Worm (Caenorhabditis elegans) whole organism, late embryonic: Measurements from ENCODE around the gene ZK154.1.

Experiments used
- C38D4.7 ChIP-seq: fragments of 200-800 bp; sonication (Bioruptor generic); optimal IDR thresholded peaks from 2 replicates; lab custom pipeline; 2018; ENCODE audit warnings: mild to moderate bottlenecking, missing genetic modification characterization, moderate library complexity, missing compliant biosample characterization
- F13H6.1 ChIP-seq: sonication (generic microtip); optimal IDR thresholded peaks from 2 replicates; lab custom pipeline; 2016; ENCODE audit warnings: missing genetic modification characterization, missing compliant biosample characterization
- K02D7.2 ChIP-seq: sonication (generic microtip); optimal IDR thresholded peaks from 2 replicates; lab custom pipeline; 2017; ENCODE audit warnings: mild to moderate bottlenecking, missing genetic modification characterization, missing compliant biosample characterization
- K09A11.1 ChIP-seq: sonication (generic microtip); optimal IDR thresholded peaks from 2 replicates; lab custom pipeline; 2017; ENCODE audit warnings: antibody characterized with exemption, mild to moderate bottlenecking, missing genetic modification characterization, missing compliant biosample characterization; ENCODE audit not compliant: insufficient read depth
- T23F11.4 ChIP-seq: fragments of 200-800 bp; sonication (Bioruptor generic); optimal IDR thresholded peaks from 2 replicates; lab custom pipeline; 2018; ENCODE audit warnings: mild to moderate bottlenecking, missing genetic modification characterization, missing compliant biosample characterization
- ceh-18 ChIP-seq: sonication (generic microtip); optimal IDR thresholded peaks from 2 replicates; lab custom pipeline; 2016; ENCODE audit warnings: missing genetic modification characterization, missing compliant biosample characterization
- ceh-22 ChIP-seq: sonication (generic microtip); optimal IDR thresholded peaks from 2 replicates; lab custom pipeline; 2017; ENCODE audit warnings: missing biosample characterization, missing genetic modification characterization
- ceh-30 ChIP-seq: fragments of 150-350 bp; optimal IDR thresholded peaks from 2 replicates; lab custom pipeline; 2014; ENCODE audit warnings: missing biosample characterization, missing genetic modification characterization
- ceh-31 ChIP-seq: sonication (generic microtip); optimal IDR thresholded peaks from 2 replicates; lab custom pipeline; 2016; ENCODE audit warnings: missing genetic modification characterization, missing compliant biosample characterization
- ceh-45 ChIP-seq: fragments of 200-800 bp; sonication (Bioruptor generic); IDR thresholded peaks from 2 replicates; pipeline ENCODE4 v1.3.6; 2022; ENCODE audit warnings: missing genetic modification reagents, missing genetic modification characterization, missing compliant biosample characterization
- ceh-6 ChIP-seq: fragments of 200-800 bp; sonication (Bioruptor generic); optimal IDR thresholded peaks from 2 replicates; lab custom pipeline; 2018; ENCODE audit warnings: mild to moderate bottlenecking, missing genetic modification characterization, missing compliant biosample characterization
- dve-1 ChIP-seq: sonication (generic microtip); optimal IDR thresholded peaks from 2 replicates; lab custom pipeline; 2017; ENCODE audit warnings: antibody characterized with exemption, mild to moderate bottlenecking, missing genetic modification characterization, missing compliant biosample characterization
- elt-2 ChIP-seq: sonication (generic microtip); optimal IDR thresholded peaks from 2 replicates; lab custom pipeline; 2016; ENCODE audit warnings: missing genetic modification reagents, missing genetic modification characterization, missing compliant biosample characterization
- elt-4 ChIP-seq: sonication (generic microtip); optimal IDR thresholded peaks from 2 replicates; lab custom pipeline; 2016; ENCODE audit warnings: missing genetic modification characterization, missing compliant biosample characterization
- eyg-1 ChIP-seq: sonication (generic microtip); optimal IDR thresholded peaks from 2 replicates; lab custom pipeline; 2016; ENCODE audit warnings: missing genotype, missing genetic modification characterization, missing compliant biosample characterization
- fkh-10 ChIP-seq: fragments of 150-350 bp; optimal IDR thresholded peaks from 2 replicates; lab custom pipeline; 2014; ENCODE audit warnings: missing biosample characterization, missing genetic modification reagents, missing genetic modification characterization
- fkh-6 ChIP-seq: sonication (generic microtip); optimal IDR thresholded peaks from 2 replicates; lab custom pipeline; 2016; ENCODE audit warnings: missing genetic modification characterization, missing compliant biosample characterization
- gmeb-2 ChIP-seq: sonication (generic microtip); optimal IDR thresholded peaks from 2 replicates; lab custom pipeline; 2016; ENCODE audit warnings: missing genetic modification characterization, inconsistent platforms, missing compliant biosample characterization
- hlh-15 ChIP-seq: sonication (generic microtip); optimal IDR thresholded peaks from 2 replicates; lab custom pipeline; 2016; ENCODE audit warnings: missing genetic modification characterization, missing compliant biosample characterization
- hlh-30 ChIP-seq: sonication (generic microtip); optimal IDR thresholded peaks from 2 replicates; lab custom pipeline; 2017; ENCODE audit warnings: antibody characterized with exemption, missing genetic modification characterization, missing compliant biosample characterization; ENCODE audit not compliant: insufficient read depth
- hlh-8 ChIP-seq: sonication (generic microtip); optimal IDR thresholded peaks from 2 replicates; lab custom pipeline; 2016; ENCODE audit warnings: missing genotype, missing genetic modification characterization, missing compliant biosample characterization
- lim-6 ChIP-seq: sonication (generic microtip); optimal IDR thresholded peaks from 2 replicates; lab custom pipeline; 2016; ENCODE audit warnings: missing genetic modification characterization, missing compliant biosample characterization
- lin-11 ChIP-seq: fragments of 200-800 bp; sonication (Bioruptor generic); optimal IDR thresholded peaks from 2 replicates; lab custom pipeline; 2018; ENCODE audit warnings: mild to moderate bottlenecking, missing genetic modification characterization, missing compliant biosample characterization
- madf-2 ChIP-seq: sonication (generic microtip); optimal IDR thresholded peaks from 2 replicates; lab custom pipeline; 2017; ENCODE audit warnings: missing genetic modification characterization, missing compliant biosample characterization
- mec-3 ChIP-seq: sonication (generic microtip); optimal IDR thresholded peaks from 2 replicates; lab custom pipeline; 2016; ENCODE audit warnings: borderline replicate concordance, missing genetic modification characterization, missing compliant biosample characterization
- nfya-1 ChIP-seq: sonication (generic microtip); optimal IDR thresholded peaks from 2 replicates; lab custom pipeline; 2017; ENCODE audit warnings: missing genetic modification characterization, mild to moderate bottlenecking, missing compliant biosample characterization, antibody characterized with exemption, moderate library complexity
- nhr-11 ChIP-seq: fragments of 150-350 bp; optimal IDR thresholded peaks from 2 replicates; lab custom pipeline; 2014; ENCODE audit warnings: missing biosample characterization, missing genetic modification characterization
- pag-3 ChIP-seq: sonication (generic microtip); optimal IDR thresholded peaks from 2 replicates; lab custom pipeline; 2016; ENCODE audit warnings: missing compliant biosample characterization, missing genetic modification characterization, borderline replicate concordance
- pha-4 ChIP-seq: fragments of 150-350 bp; optimal IDR thresholded peaks from 2 replicates; lab custom pipeline; 2018; ENCODE audit warnings: missing biosample characterization, missing genetic modification reagents, missing genetic modification characterization
- pqm-1 ChIP-seq: sonication (generic microtip); optimal IDR thresholded peaks from 2 replicates; lab custom pipeline; 2016; ENCODE audit warnings: missing genetic modification characterization, missing compliant biosample characterization
- pros-1 ChIP-seq: fragments of 150-350 bp; optimal IDR thresholded peaks from 2 replicates; lab custom pipeline; 2014; ENCODE audit warnings: missing biosample characterization, missing genetic modification reagents, missing genetic modification characterization
- rnt-1 ChIP-seq: sonication (generic microtip); optimal IDR thresholded peaks from 2 replicates; lab custom pipeline; 2016; ENCODE audit warnings: missing genetic modification characterization, missing compliant biosample characterization
- sox-2 ChIP-seq: fragments of 200-800 bp; sonication (Bioruptor generic); IDR thresholded peaks from 2 replicates; pipeline ENCODE4 v1.3.6; 2022; ENCODE audit warnings: missing genetic modification reagents, missing genetic modification characterization, missing compliant biosample characterization
- sox-4 ChIP-seq: sonication (generic microtip); optimal IDR thresholded peaks from 2 replicates; lab custom pipeline; 2017; ENCODE audit warnings: mild to moderate bottlenecking, missing genetic modification characterization, inconsistent platforms, missing compliant biosample characterization
- syd-9 ChIP-seq: sonication (generic microtip); optimal IDR thresholded peaks from 2 replicates; lab custom pipeline; 2016; ENCODE audit warnings: mild to moderate bottlenecking, missing genetic modification characterization, moderate library complexity, missing compliant biosample characterization
- tbx-2 ChIP-seq: sonication (generic microtip); optimal IDR thresholded peaks from 2 replicates; lab custom pipeline; 2016; ENCODE audit warnings: missing genetic modification characterization, missing compliant biosample characterization
- unc-3 ChIP-seq, 2 experiments: fragments of 200-800 bp in 1 of 2; sonication (Bioruptor generic) in 1 of 2; sonication (generic microtip) in 1 of 2; conservative IDR thresholded peaks in 1 of 2; optimal IDR thresholded peaks in 1 of 2; 2 replicates each; pipeline versions ENCODE4 v1.3.6 to Lab custom; 2016 to 2022; ENCODE audit warnings: missing compliant biosample characterization in 2 of 2, missing genetic modification characterization in 2 of 2, missing genetic modification reagents in 1 of 2
- unc-42 ChIP-seq: sonication (generic microtip); optimal IDR thresholded peaks from 2 replicates; lab custom pipeline; 2016; ENCODE audit warnings: missing genotype, missing genetic modification characterization, missing compliant biosample characterization
- unc-86 ChIP-seq: sonication (generic microtip); optimal IDR thresholded peaks from 2 replicates; lab custom pipeline; 2016; ENCODE audit warnings: missing genetic modification characterization, missing compliant biosample characterization
- zip-5 ChIP-seq: sonication (generic microtip); optimal IDR thresholded peaks from 2 replicates; lab custom pipeline; 2016; ENCODE audit warnings: missing genetic modification characterization, missing compliant biosample characterization

ZK154.1 gene

ce11 chrX:7825707-7826106 lies 46.3 kb downstream of the ZK154.1 start (continued):
- TF ChIP-seq zip-5 (tag; lab: Kevin White, UChicago) (no peak), pag-3 (tag; lab: Kevin White, UChicago) (no peak), tbx-2 (peak; percentile 21), elt-2 (peak; percentile 44), unc-42 (tag; lab: Kevin White, UChicago) (no peak), nfya-1 (peak; percentile 66), F13H6.1 (tag; lab: Kevin White, UChicago) (no peak), fkh-10 (GFP tag; lab: Kevin White, UChicago) (no peak), ceh-22 (tag; lab: Kevin White, UChicago) (no peak), elt-4 (no peak), mec-3 (tag; lab: Kevin White, UChicago) (no peak), nhr-11 (tag; lab: Kevin White, UChicago) (no peak), hlh-30 (no peak), syd-9 (no peak), sox-4 (tag; lab: Kevin White, UChicago) (no peak), K02D7.2 (tag; lab: Kevin White, UChicago) (no peak), hlh-8 (tag; lab: Kevin White, UChicago) (no peak), unc-86 (tag; lab: Kevin White, UChicago) (no peak), dve-1 (tag; lab: Kevin White, UChicago) (peak; percentile 24), T23F11.4 (GFP tag; lab: Kevin White, UChicago) (no peak), hlh-15 (tag; lab: Kevin White, UChicago) (no peak), C38D4.7 (GFP tag; lab: Kevin White, UChicago) (no peak)

ce11 chrX:7826590-7827260 lies 47.3 kb downstream of the ZK154.1 start:
- TF ChIP-seq K09A11.1 (tag; lab: Kevin White, UChicago) (no peak), elt-2 (no peak), unc-86 (tag; lab: Kevin White, UChicago) (no peak), eyg-1 (no peak), ceh-22 (tag; lab: Kevin White, UChicago) (no peak), ceh-30 (tag; lab: Kevin White, UChicago) (no peak), fkh-6 (tag; lab: Kevin White, UChicago) (no peak), lim-6 (no peak)
- TF ChIP-seq, all 69 proteins: peak for 0

- TF ChIP-seq ceh-45 (no peak), sox-2 (GFP tag; lab: Robert Waterston, UW) (no peak), pros-1 (tag; lab: Kevin White, UChicago) (no peak), pqm-1 (tag; lab: Kevin White, UChicago) (no peak), unc-3 (GFP tag; conservative IDR thresholded peaks at IDR 0.05; lab: Robert Waterston, UW) (no peak), unc-3 (tag; optimal IDR thresholded peaks at IDR 0.05; lab: Kevin White, UChicago) (no peak), ceh-18 (tag; lab: Kevin White, UChicago) (no peak), lim-6 (no peak), hlh-30 (no peak), K09A11.1 (tag; lab: Kevin White, UChicago) (no peak), hlh-15 (tag; lab: Kevin White, UChicago) (no peak), ceh-6 (GFP tag; lab: Kevin White, UChicago) (no peak), ceh-31 (tag; lab: Kevin White, UChicago) (no peak), dve-1 (tag; lab: Kevin White, UChicago) (no peak), tbx-2 (no peak), rnt-1 (tag; lab: Kevin White, UChicago) (no peak), madf-2 (tag; lab: Kevin White, UChicago) (no peak), lin-11 (tag; lab: Kevin White, UChicago) (no peak), gmeb-2 (no peak), zip-5 (tag; lab: Kevin White, UChicago) (no peak), pha-4 (tag; lab: Kevin White, UChicago) (no peak)
Observed at ce11 chrX:7827989-7828388, 48.6 kb downstream of the ZK154.1 start.
